Fruit fly (Drosophila melanogaster): Measurements from ENCODE around the gene Ibf1.

Ibf1 gene

dm6 chr3R:9237268-9238091 lies 21.3 kb upstream of the Ibf1 start, which contains the start of gene pum (continued):
- TF ChIP-seq CG31627 (GFP tag; optimal IDR thresholded peaks at IDR 0.05), result no peak
- no peak for TF ChIP-seq CG3919 (GFP tag; optimal IDR thresholded peaks at IDR 0.05)
- no peak for TF ChIP-seq CG4318 (GFP tag; optimal IDR thresholded peaks at IDR 0.05)
- TF ChIP-seq CG16779 (tag; optimal IDR thresholded peaks at IDR 0.05), result peak; percentile 72
- no peak for TF ChIP-seq fd85E (GFP tag; optimal IDR thresholded peaks at IDR 0.05)
- no peak for TF ChIP-seq esn (GFP tag; optimal IDR thresholded peaks at IDR 0.05)
- no peak for TF ChIP-seq Eip93F (GFP tag; optimal IDR thresholded peaks at IDR 0.05)
- no peak for TF ChIP-seq Lpt (GFP tag; optimal IDR thresholded peaks at IDR 0.05)
- TF ChIP-seq CG6808 (GFP tag; optimal IDR thresholded peaks at IDR 0.05), result peak; percentile 83

DNA sequence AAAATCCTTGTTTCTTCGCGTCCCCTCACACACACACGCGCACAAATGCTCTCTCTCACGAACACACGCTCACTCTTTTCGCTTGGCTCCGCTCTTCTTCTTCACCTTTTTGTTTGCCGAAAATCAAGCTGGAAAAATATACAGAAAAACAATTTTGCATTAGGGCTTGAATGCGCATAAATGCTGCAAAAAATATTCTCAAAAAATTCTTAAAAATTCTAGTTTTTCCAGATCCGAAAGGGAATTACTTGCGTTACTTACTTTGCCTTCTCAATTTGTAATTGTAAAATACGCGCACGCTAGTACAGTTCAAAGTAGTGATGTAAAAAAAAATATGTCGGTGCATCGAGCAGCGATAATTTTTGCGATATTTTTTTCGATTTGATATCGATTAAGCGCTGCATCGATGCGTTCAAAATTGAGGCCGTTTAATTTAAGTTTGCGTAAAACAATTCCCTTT lies 18.8 kb upstream of the Ibf1 start:
- TF ChIP-seq lz (GFP tag; optimal IDR thresholded peaks at IDR 0.05) (no peak), esn (GFP tag; optimal IDR thresholded peaks at IDR 0.05) (peak; percentile 32), fkh (GFP tag; optimal IDR thresholded peaks at IDR 0.05) (peak; percentile 45), Eip75B (GFP tag; optimal IDR thresholded peaks at IDR 0.05) (no peak), fd59A (GFP tag; optimal IDR thresholded peaks at IDR 0.05) (no peak), ss (GFP tag; optimal IDR thresholded peaks at IDR 0.05) (peak; percentile 40 to 44), Sox15 (GFP tag; optimal IDR thresholded peaks at IDR 0.05) (no peak), salr (GFP tag; optimal IDR thresholded peaks at IDR 0.05) (no peak), CG10669 (GFP tag; optimal IDR thresholded peaks at IDR 0.05) (no peak), CG34406 (GFP tag; optimal IDR thresholded peaks at IDR 0.05) (no peak), Hr38 (GFP tag; optimal IDR thresholded peaks at IDR 0.05) (no peak), CG3919 (GFP tag; optimal IDR thresholded peaks at IDR 0.05) (no peak), Sox14 (GFP tag; optimal IDR thresholded peaks at IDR 0.05) (peak; percentile 34), CG6854 (GFP tag; optimal IDR thresholded peaks at IDR 0.05) (no peak), Eip93F (GFP tag; optimal IDR thresholded peaks at IDR 0.05) (no peak), CG3032 (tag; optimal IDR thresholded peaks at IDR 0.05) (peak; percentile 17), dsx (GFP tag; optimal IDR thresholded peaks at IDR 0.05; ENCODE audit: poor library complexity, severe bottlenecking) (peak; percentile 27), Eip78C (GFP tag) (peak; percentile 70), cyc (GFP tag; optimal IDR thresholded peaks at IDR 0.05) (no peak), CG6276 (GFP tag; optimal IDR thresholded peaks at IDR 0.05) (no peak), CG15336 (GFP tag; IDR thresholded peaks at IDR 0.05) (no peak), CG9139 (GFP tag; optimal IDR thresholded peaks at IDR 0.05) (no peak)

- no peak for TF ChIP-seq Eip78C (GFP tag)
- no peak for TF ChIP-seq spab (GFP tag; optimal IDR thresholded peaks at IDR 0.05)
These were observed 18.2 kb upstream of the Ibf1 start, which contains the start of gene D1 for dm6 chr3R:9240554-9240953. Gene D1, minus strand, starts transcription at chr3R:9240654.

DNA sequence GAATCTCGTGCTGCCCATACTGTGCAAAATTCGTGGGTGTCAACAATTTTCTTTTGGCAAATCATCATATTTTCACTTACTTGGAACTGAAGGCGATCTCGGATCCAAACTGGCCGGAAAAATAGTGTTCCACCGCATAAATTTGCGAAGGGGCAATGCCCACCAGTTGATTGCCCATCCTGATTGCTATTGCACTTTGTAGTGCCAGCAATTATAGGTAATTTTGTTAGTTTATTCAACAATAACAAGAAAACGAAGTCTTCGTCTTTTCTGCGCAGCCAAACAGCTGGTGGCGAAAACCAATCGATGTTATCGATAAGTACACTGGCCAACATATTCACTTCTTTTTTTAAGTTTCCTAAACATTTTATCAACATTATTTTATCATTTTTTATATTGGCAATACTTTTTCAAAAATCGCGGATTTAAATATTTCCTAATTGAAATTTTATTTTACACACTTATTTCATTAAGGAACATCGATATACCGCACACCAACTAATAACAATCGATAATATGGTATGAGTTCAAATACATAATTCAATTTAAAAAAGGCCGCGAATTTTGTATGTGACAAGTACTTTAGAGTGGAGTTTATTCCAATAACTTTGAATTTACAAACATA lies 13.1 kb upstream of the Ibf1 start, which contains the start of gene Vps15:
Gene Vps15, minus strand, starts transcription at position 294 of the 625 bp plus-strand sequence.
- no peak for TF ChIP-seq CG1621 (tag; optimal IDR thresholded peaks at IDR 0.05)
- peak; percentile 61 for TF ChIP-seq OdsH (GFP tag; optimal IDR thresholded peaks at IDR 0.05)
- peak; percentile 43 for TF ChIP-seq CG6792 (GFP tag; optimal IDR thresholded peaks at IDR 0.05)
- no peak for TF ChIP-seq CG11762 (GFP tag; optimal IDR thresholded peaks at IDR 0.05; ENCODE audit: insufficient read depth)
- TF ChIP-seq achi (GFP tag; optimal IDR thresholded peaks at IDR 0.05), result peak; percentile 69
- TF ChIP-seq CG32006 (GFP tag; optimal IDR thresholded peaks at IDR 0.05), result peak; percentile 21
- no peak for TF ChIP-seq CG16779 (tag; optimal IDR thresholded peaks at IDR 0.05)
- TF ChIP-seq ss (GFP tag; optimal IDR thresholded peaks at IDR 0.05), result peak in 1 of 2 experiments; percentile 44
- TF ChIP-seq topi (GFP tag; optimal IDR thresholded peaks at IDR 0.05), result peak; percentile 71
- TF ChIP-seq dac (GFP tag; optimal IDR thresholded peaks at IDR 0.05), result no peak
- TF ChIP-seq vri (GFP tag; optimal IDR thresholded peaks at IDR 0.05), result no peak
- TF ChIP-seq salr (GFP tag; optimal IDR thresholded peaks at IDR 0.05), result peak in 1 of 2 experiments; percentile 23
- TF ChIP-seq Eip93F (GFP tag; optimal IDR thresholded peaks at IDR 0.05), result no peak
- peak; percentile 68 for TF ChIP-seq CG34406 (GFP tag; optimal IDR thresholded peaks at IDR 0.05)
- TF ChIP-seq Ets96B (tag; optimal IDR thresholded peaks at IDR 0.05), result peak; percentile 77
- TF ChIP-seq CG8119 (GFP tag; IDR thresholded peaks at IDR 0.05), result peak; percentile 57; the same call in 2 of the 3 replicates
- TF ChIP-seq CG15336 (GFP tag; IDR thresholded peaks at IDR 0.05), result 0 out of 2 replicates have a peak, but pooled peaks have one; percentile 43
- TF ChIP-seq CG3032 (tag; optimal IDR thresholded peaks at IDR 0.05), result peak; percentile 72
- TF ChIP-seq esn (GFP tag; optimal IDR thresholded peaks at IDR 0.05), result peak; percentile 75
- TF ChIP-seq Sox102F (GFP tag; optimal IDR thresholded peaks at IDR 0.05), result peak; percentile 67
- no peak for TF ChIP-seq net (GFP tag; optimal IDR thresholded peaks at IDR 0.05)
- peak; percentile 74 for TF ChIP-seq dsx (GFP tag; optimal IDR thresholded peaks at IDR 0.05; ENCODE audit: poor library complexity, severe bottlenecking)
